Fruit fly (Drosophila melanogaster) whole organism, embryonic: ENCODE results near the gene CG4467.
A peak's percentile ranks its signal among the peaks of the same experiment; 100 is the strongest.

Experiments
- CG10147 ChIP-seq: fragments of 200-800 bp; sonication (Bioruptor generic); optimal IDR thresholded peaks from 2 replicates; lab custom pipeline; 2019; ENCODE audit warnings: missing biosample characterization, mild to moderate bottlenecking, missing genetic modification characterization, moderate library complexity
- CG10209 ChIP-seq: fragments of 200-800 bp; sonication (Bioruptor generic); optimal IDR thresholded peaks from 3 replicates; lab custom pipeline; 2017; ENCODE audit warnings: missing biosample characterization, mild to moderate bottlenecking, missing genetic modification characterization, missing genetic modification reagents
- CG10274 ChIP-seq: fragments of 200-800 bp; sonication (Bioruptor generic); optimal IDR thresholded peaks from 3 replicates; lab custom pipeline; 2017; ENCODE audit warnings: missing biosample characterization, mild to moderate bottlenecking, missing genetic modification characterization
- CG10654 ChIP-seq: fragments of 200-800 bp; sonication (Bioruptor generic); optimal IDR thresholded peaks from 2 replicates; lab custom pipeline; 2016; ENCODE audit warnings: missing biosample characterization, missing genetic modification characterization
- CG15269 ChIP-seq: fragments of 200-800 bp; sonication (Bioruptor generic); optimal IDR thresholded peaks from 2 replicates; lab custom pipeline; 2018; ENCODE audit warnings: missing biosample characterization, mild to moderate bottlenecking, missing genetic modification characterization, moderate library complexity
- CG1529 ChIP-seq: fragments of 200-800 bp; sonication (Bioruptor generic); optimal IDR thresholded peaks from 3 replicates; lab custom pipeline; 2018; ENCODE audit warnings: missing biosample characterization, missing genetic modification characterization
- CG15696 ChIP-seq: fragments of 200-800 bp; sonication (Bioruptor generic); optimal IDR thresholded peaks from 2 replicates; lab custom pipeline; 2019; ENCODE audit warnings: missing biosample characterization, mild to moderate bottlenecking, missing genetic modification characterization, moderate library complexity
- CG2199 ChIP-seq: fragments of 200-800 bp; sonication (Bioruptor generic); IDR thresholded peaks from 3 replicates; pipeline ENCODE4 v1.3.6; 2022; ENCODE audit warnings: missing biosample characterization, missing genetic modification characterization
- CG32532 ChIP-seq: fragments of 200-800 bp; sonication (Bioruptor generic); IDR thresholded peaks from 2 replicates; pipeline ENCODE4 v1.3.6; 2022; ENCODE audit warnings: missing biosample characterization, missing genetic modification characterization
- CG34422 ChIP-seq: fragments of 200-800 bp; sonication (Bioruptor generic); IDR thresholded peaks from 3 replicates; pipeline ENCODE4 v1.3.6; 2022; ENCODE audit warnings: missing biosample characterization, missing genetic modification characterization
- CG43689 ChIP-seq: fragments of 200-800 bp; sonication (Bioruptor generic); IDR thresholded peaks from 2 replicates; pipeline ENCODE4 v1.3.6; 2022; ENCODE audit warnings: missing biosample characterization, missing genetic modification characterization
- CG4617 ChIP-seq: fragments of 200-800 bp; sonication (Bioruptor generic); optimal IDR thresholded peaks from 3 replicates; lab custom pipeline; 2016; ENCODE audit warnings: missing biosample characterization, missing genetic modification characterization, borderline replicate concordance
- CG7271 ChIP-seq: fragments of 200-800 bp; sonication (Bioruptor generic); optimal IDR thresholded peaks from 2 replicates; lab custom pipeline; 2018; ENCODE audit warnings: missing biosample characterization, mild to moderate bottlenecking, missing genetic modification characterization, moderate library complexity
- CG7963 ChIP-seq: fragments of 200-800 bp; sonication (Bioruptor generic); IDR thresholded peaks from 3 replicates; pipeline ENCODE4 v1.3.6; 2022; ENCODE audit warnings: missing biosample characterization, missing genetic modification characterization; ENCODE audit not compliant: partially characterized antibody
- CG8359 ChIP-seq: fragments of 200-800 bp; sonication (Bioruptor generic); optimal IDR thresholded peaks from 2 replicates; lab custom pipeline; 2017; ENCODE audit warnings: missing biosample characterization, mild to moderate bottlenecking, missing genetic modification characterization, borderline replicate concordance
- CG9215 ChIP-seq: fragments of 200-800 bp; sonication (Bioruptor generic); IDR thresholded peaks from 2 replicates; pipeline ENCODE4 v1.3.6; 2022; ENCODE audit warnings: missing biosample characterization, missing genetic modification characterization
- CHES-1-like ChIP-seq: fragments of 200-800 bp; sonication (Bioruptor generic); optimal IDR thresholded peaks from 2 replicates; lab custom pipeline; 2016; ENCODE audit warnings: missing biosample characterization, missing genetic modification characterization
- Dref ChIP-seq: fragments of 200-800 bp; sonication (Bioruptor generic); IDR thresholded peaks from 2 replicates; pipeline ENCODE4 v1.3.6; 2022; ENCODE audit warnings: missing biosample characterization, missing genetic modification characterization
- E2f1 ChIP-seq: fragments of 200-800 bp; sonication (Bioruptor generic); IDR thresholded peaks from 2 replicates; pipeline ENCODE4 v1.3.6; 2022; ENCODE audit warnings: missing biosample characterization, missing genetic modification characterization
- HLH4C ChIP-seq: fragments of 200-800 bp; sonication (Bioruptor generic); IDR thresholded peaks from 3 replicates; pipeline ENCODE4 v1.3.6; 2022; ENCODE audit warnings: missing biosample characterization, missing genetic modification characterization; ENCODE audit not compliant: partially characterized antibody
- Hand ChIP-seq: fragments of 200-800 bp; sonication (Bioruptor generic); optimal IDR thresholded peaks from 2 replicates; lab custom pipeline; 2017; ENCODE audit warnings: mild to moderate bottlenecking, missing biosample characterization, missing genetic modification reagents, missing genetic modification characterization
- Hmr ChIP-seq: fragments of 200-800 bp; sonication (Bioruptor generic); optimal IDR thresholded peaks from 3 replicates; lab custom pipeline; 2017; ENCODE audit warnings: mild to moderate bottlenecking, missing biosample characterization, missing genetic modification reagents, missing genetic modification characterization
- Jarid2 ChIP-seq: fragments of 200-800 bp; sonication (Bioruptor generic); optimal IDR thresholded peaks from 3 replicates; lab custom pipeline; 2017; ENCODE audit warnings: mild to moderate bottlenecking, missing biosample characterization, missing genetic modification reagents, missing genetic modification characterization
- MESR4 ChIP-seq: fragments of 200-800 bp; sonication (Bioruptor generic); optimal IDR thresholded peaks from 2 replicates; lab custom pipeline; 2018; ENCODE audit warnings: missing biosample characterization, mild to moderate bottlenecking, missing genetic modification characterization, moderate library complexity
- NFAT ChIP-seq: fragments of 200-800 bp; sonication (Bioruptor generic); IDR thresholded peaks from 2 replicates; pipeline ENCODE4 v1.3.6; 2022; ENCODE audit warnings: missing biosample characterization, missing genetic modification characterization
- Neu2 ChIP-seq: fragments of 200-800 bp; sonication (Bioruptor generic); optimal IDR thresholded peaks from 3 replicates; lab custom pipeline; 2016; ENCODE audit warnings: missing biosample characterization, missing genetic modification characterization, borderline replicate concordance
- Nf-YA ChIP-seq: fragments of 200-800 bp; sonication (Bioruptor generic); IDR thresholded peaks from 2 replicates; pipeline ENCODE4 v1.3.6; 2022; ENCODE audit warnings: missing biosample characterization, missing genetic modification characterization
- Oaz ChIP-seq: fragments of 200-800 bp; sonication (Bioruptor generic); IDR thresholded peaks from 2 replicates; pipeline ENCODE4 v1.3.6; 2022; ENCODE audit warnings: missing biosample characterization, missing genetic modification characterization
- Opbp ChIP-seq: fragments of 200-800 bp; sonication (Bioruptor generic); IDR thresholded peaks from 3 replicates; pipeline ENCODE4 v1.3.6; 2022; ENCODE audit warnings: missing biosample characterization, missing genetic modification characterization; ENCODE audit not compliant: partially characterized antibody
- Pdp1 ChIP-seq, 2 experiments: fragments of 200-800 bp; sonication (Bioruptor generic); optimal IDR thresholded peaks; 3 replicates each; lab custom pipeline; 2016; ENCODE audit warnings: missing biosample characterization in 2 of 2, missing genetic modification characterization in 2 of 2, mild to moderate bottlenecking in 1 of 2, moderate library complexity in 1 of 2
- ase ChIP-seq: fragments of 200-800 bp; sonication (Bioruptor generic); IDR thresholded peaks from 3 replicates; pipeline ENCODE4 v1.3.6; 2022; ENCODE audit warnings: missing biosample characterization, missing genetic modification characterization
- ash1 ChIP-seq: fragments of 200-800 bp; sonication (Bioruptor generic); optimal IDR thresholded peaks from 2 replicates; lab custom pipeline; 2018; ENCODE audit warnings: missing biosample characterization, mild to moderate bottlenecking, missing genetic modification characterization
- bab2 ChIP-seq: fragments of 200-800 bp; sonication (Bioruptor generic); optimal IDR thresholded peaks from 2 replicates; lab custom pipeline; 2016; ENCODE audit warnings: missing biosample characterization, missing genetic modification characterization
- dati ChIP-seq: fragments of 200-800 bp; sonication (Bioruptor generic); IDR thresholded peaks from 2 replicates; pipeline ENCODE4 v1.3.6; 2022; ENCODE audit warnings: missing biosample characterization, missing genetic modification characterization
- ftz-f1 ChIP-seq: fragments of 200-800 bp; sonication (Bioruptor generic); optimal IDR thresholded peaks from 2 replicates; lab custom pipeline; 2016; ENCODE audit warnings: missing biosample characterization, missing genetic modification characterization
- knrl ChIP-seq: fragments of 200-800 bp; sonication (Bioruptor generic); IDR thresholded peaks from 3 replicates; pipeline ENCODE4 v1.3.6; 2022; ENCODE audit warnings: missing biosample characterization, missing genetic modification characterization; ENCODE audit not compliant: partially characterized antibody
- nau ChIP-seq: fragments of 200-800 bp; sonication (Bioruptor generic); optimal IDR thresholded peaks from 3 replicates; lab custom pipeline; 2017; ENCODE audit warnings: missing biosample characterization, mild to moderate bottlenecking, missing genetic modification characterization, missing genetic modification reagents
- oc ChIP-seq: fragments of 200-800 bp; sonication (Bioruptor generic); optimal IDR thresholded peaks from 2 replicates; lab custom pipeline; 2018; ENCODE audit warnings: missing biosample characterization, mild to moderate bottlenecking, missing genetic modification characterization, moderate library complexity
- pan ChIP-seq, 4 experiments: fragments of >200 bp in 3 of 4; fragments of 200-800 bp in 1 of 4; sonication (Bioruptor generic) in 1 of 4; optimal IDR thresholded peaks in 3 of 4; IDR thresholded peaks in 1 of 4; 2 replicates each; pipeline versions ENCODE4 v1.3.6 to Lab custom; 2017 to 2022; ENCODE audit warnings: missing biosample characterization in 2 of 4, missing genetic modification characterization in 2 of 4, mixed read lengths in 1 of 4
- rib ChIP-seq: fragments of 200-800 bp; sonication (Bioruptor generic); IDR thresholded peaks from 2 replicates; pipeline ENCODE4 v1.3.6; 2022; ENCODE audit warnings: missing biosample characterization, missing genetic modification characterization
- sens-2 ChIP-seq: fragments of 200-800 bp; sonication (Bioruptor generic); IDR thresholded peaks from 2 replicates; pipeline ENCODE4 v1.3.6; 2022; ENCODE audit warnings: missing biosample characterization, missing genetic modification characterization
- tgo ChIP-seq: fragments of 200-800 bp; sonication (Bioruptor generic); IDR thresholded peaks from 3 replicates; pipeline ENCODE4 v1.3.6; 2022; ENCODE audit warnings: missing biosample characterization, missing genetic modification characterization
- ttk ChIP-seq: fragments of 200-800 bp; sonication (Bioruptor generic); IDR thresholded peaks from 2 replicates; pipeline ENCODE4 v2.1.2; 2022; ENCODE audit warnings: missing biosample characterization, missing genetic modification characterization
- wdn ChIP-seq: fragments of 200-800 bp; sonication (Bioruptor generic); IDR thresholded peaks from 2 replicates; pipeline ENCODE4 v1.3.6; 2022; ENCODE audit warnings: missing biosample characterization, missing genetic modification characterization

The CG4467 gene

DNA sequence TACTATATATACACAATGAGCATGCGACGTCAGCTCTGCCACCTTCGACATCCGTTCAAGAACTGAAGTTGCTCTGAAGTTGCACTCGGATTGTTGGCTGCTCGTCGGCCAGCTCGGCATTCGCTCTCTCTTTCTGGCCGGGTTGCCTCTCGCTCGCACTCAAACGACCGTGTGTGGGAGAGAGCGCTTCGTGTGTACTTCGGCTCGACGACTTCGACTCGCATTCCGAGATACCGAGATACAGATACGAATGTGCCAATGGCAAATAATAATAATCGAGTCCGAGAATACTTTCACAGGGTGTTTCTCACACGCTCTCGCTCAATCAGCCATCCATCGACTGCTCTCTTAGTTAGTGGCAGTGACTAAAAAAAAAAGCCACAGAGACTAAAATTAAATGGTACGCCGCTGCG lies 46.7 kb upstream of the CG4467 start (continued):
- TF ChIP-seq Oaz (GFP tag; lab: Robert Waterston, UW) (no peak), CG10274 (GFP tag; lab: Kevin White, UChicago) (no peak), NFAT (GFP tag; lab: Robert Waterston, UW) (no peak), CG8359 (GFP tag; lab: Kevin White, UChicago) (no peak), CG1529 (GFP tag; lab: Kevin White, UChicago) (no peak), CG10147 (GFP tag; lab: Kevin White, UChicago) (no peak), Dref (GFP tag; lab: Robert Waterston, UW) (no peak), MESR4 (GFP tag; lab: Kevin White, UChicago) (no peak), ftz-f1 (GFP tag; lab: Kevin White, UChicago) (peak; percentile 83), rib (GFP tag; lab: Robert Waterston, UW) (peak; percentile 76; the same call in 1 of the 2 replicates), CG10209 (no peak), ttk (no peak), CHES-1-like (no peak), CG7271 (peak; percentile 58), Opbp (GFP tag; lab: Robert Waterston, UW) (peak; percentile 76), CG15696 (tag; lab: Kevin White, UChicago) (no peak), pan (optimal IDR thresholded peaks at IDR 0.05; lab: Kevin White, UChicago) (no peak), pan (GFP tag; optimal IDR thresholded peaks at IDR 0.05 in 1 of 2, IDR thresholded peaks at IDR 0.05 in 1 of 2) (peak in 1 of 2 experiments; percentile 48), nau (GFP tag; lab: Kevin White, UChicago) (no peak), CG34422 (GFP tag; lab: Robert Waterston, UW) (peak; percentile 34; the same call in 1 of the 3 replicates), knrl (GFP tag; lab: Robert Waterston, UW) (peak; percentile 13; the same call in 1 of the 3 replicates), CG10654 (GFP tag; lab: Kevin White, UChicago) (no peak), CG7963 (GFP tag; lab: Robert Waterston, UW) (no peak), wdn (GFP tag; lab: Robert Waterston, UW) (no peak), tgo (GFP tag; lab: Robert Waterston, UW) (no peak), bab2 (no peak), Neu2 (GFP tag; lab: Kevin White, UChicago) (no peak), CG4617 (GFP tag; lab: Kevin White, UChicago) (no peak), sens-2 (GFP tag; lab: Robert Waterston, UW) (no peak), oc (tag; lab: Kevin White, UChicago) (peak; percentile 16), Jarid2 (GFP tag; lab: Kevin White, UChicago) (peak; percentile 98), CG15269 (tag; lab: Kevin White, UChicago) (no peak), CG43689 (GFP tag; lab: Robert Waterston, UW) (no peak), Hmr (GFP tag; lab: Kevin White, UChicago) (peak; percentile 44), CG32532 (GFP tag; lab: Robert Waterston, UW) (peak; percentile 42; the same call in 1 of the 2 replicates), CG2199 (GFP tag; lab: Robert Waterston, UW) (peak; percentile 81; the same call in 1 of the 3 replicates), Pdp1 (GFP tag; optimal IDR thresholded peaks at IDR 0.05; lab: Kevin White, UChicago) (peak in 1 of 2 experiments; percentile 31), ash1 (peak; percentile 37), Nf-YA (GFP tag; lab: Robert Waterston, UW) (peak; percentile 83), CG9215 (no peak), HLH4C (no peak; the same call in 2 of the 3 replicates), dati (GFP tag; lab: Robert Waterston, UW) (no peak), E2f1 (GFP tag; lab: Robert Waterston, UW) (no peak), Hand (GFP tag; lab: Kevin White, UChicago) (peak; percentile 5), ase (no peak; the same call in 2 of the 3 replicates)
